Worm (Caenorhabditis elegans) whole organism, L2 larva: ENCODE results near the gene Y66D12A.24.
A peak's percentile ranks its signal among the peaks of the same experiment; 100 is the strongest.

Experiments
- C34F6.9 ChIP-seq: fragments of 150-350 bp; optimal IDR thresholded peaks from 2 replicates; lab custom pipeline; 2014; ENCODE audit warnings: missing biosample characterization, missing genetic modification characterization
- F13H6.1 ChIP-seq: sonication (generic microtip); optimal IDR thresholded peaks from 2 replicates; lab custom pipeline; 2016; ENCODE audit warnings: missing genetic modification characterization, missing compliant biosample characterization
- R02D3.7 ChIP-seq: fragments of 150-350 bp; optimal IDR thresholded peaks from 2 replicates; lab custom pipeline; 2014; ENCODE audit warnings: missing biosample characterization, missing genetic modification characterization
- Y55F3AM.14 ChIP-seq: fragments of 200-800 bp; sonication (Bioruptor generic); optimal IDR thresholded peaks from 2 replicates; lab custom pipeline; 2018; ENCODE audit warnings: mild to moderate bottlenecking, missing genetic modification characterization, missing compliant biosample characterization
- ZK546.5 ChIP-seq: sonication (generic microtip); optimal IDR thresholded peaks from 2 replicates; lab custom pipeline; 2017; ENCODE audit warnings: missing biosample characterization, missing genetic modification characterization
- ceh-82 ChIP-seq: fragments of 150-350 bp; optimal IDR thresholded peaks from 2 replicates; lab custom pipeline; 2014; ENCODE audit warnings: missing biosample characterization, missing genetic modification characterization
- crh-2 ChIP-seq: sonication (generic microtip); optimal IDR thresholded peaks from 2 replicates; lab custom pipeline; 2017; ENCODE audit warnings: missing biosample characterization, missing genetic modification characterization
- dmd-4 ChIP-seq: sonication (generic microtip); optimal IDR thresholded peaks from 2 replicates; lab custom pipeline; 2017; ENCODE audit warnings: missing biosample characterization, missing genetic modification characterization
- egl-27 ChIP-seq: sonication (generic microtip); optimal IDR thresholded peaks from 3 replicates; lab custom pipeline; 2017; ENCODE audit warnings: missing biosample characterization, missing genetic modification reagents, missing genetic modification characterization
- elt-3 ChIP-seq: sonication (generic microtip); optimal IDR thresholded peaks from 2 replicates; lab custom pipeline; 2017; ENCODE audit warnings: missing biosample characterization, missing genetic modification characterization
- gmeb-1 ChIP-seq: fragments of 150-350 bp; optimal IDR thresholded peaks from 2 replicates; lab custom pipeline; 2014; ENCODE audit warnings: missing biosample characterization, missing genetic modification characterization
- lin-11 ChIP-seq: fragments of 150-350 bp; sonication (generic microtip); optimal IDR thresholded peaks from 2 replicates; lab custom pipeline; 2014; ENCODE audit warnings: missing biosample characterization, missing genetic modification characterization, inconsistent platforms, mixed read lengths
- lin-39 ChIP-seq: fragments of 150-350 bp; optimal IDR thresholded peaks from 2 replicates; lab custom pipeline; 2014; ENCODE audit warnings: missing biosample characterization, missing genetic modification reagents, missing genetic modification characterization
- lsy-2 ChIP-seq, 2 experiments: fragments of 150-350 bp in 1 of 2; sonication (generic microtip) in 1 of 2; optimal IDR thresholded peaks; 2 replicates each; lab custom pipeline; 2014 to 2017; ENCODE audit warnings: missing biosample characterization in 2 of 2, missing genetic modification characterization in 2 of 2
- mab-5 ChIP-seq: fragments of 150-350 bp; optimal IDR thresholded peaks from 2 replicates; lab custom pipeline; 2014; ENCODE audit warnings: missing biosample characterization, missing genetic modification characterization
- mdl-1 ChIP-seq, 2 experiments: fragments of 150-350 bp in 1 of 2; sonication (generic microtip) in 1 of 2; optimal IDR thresholded peaks; 2 replicates each; lab custom pipeline; 2017; ENCODE audit warnings: missing biosample characterization in 2 of 2, missing genetic modification characterization in 2 of 2
- nhr-129 ChIP-seq: fragments of 150-350 bp; optimal IDR thresholded peaks from 2 replicates; lab custom pipeline; 2014; ENCODE audit warnings: missing biosample characterization, missing genetic modification characterization
- nhr-21 ChIP-seq: fragments of 150-350 bp; optimal IDR thresholded peaks from 2 replicates; lab custom pipeline; 2014; ENCODE audit warnings: missing biosample characterization, missing genetic modification characterization
- nhr-23 ChIP-seq: fragments of 150-350 bp; optimal IDR thresholded peaks from 2 replicates; lab custom pipeline; 2014; ENCODE audit warnings: missing biosample characterization, missing genetic modification reagents, missing genetic modification characterization
- nhr-237 ChIP-seq: fragments of 150-350 bp; optimal IDR thresholded peaks from 2 replicates; lab custom pipeline; 2014; ENCODE audit warnings: missing biosample characterization, missing genetic modification characterization
- nhr-25 ChIP-seq: fragments of 150-350 bp; sonication (generic microtip); optimal IDR thresholded peaks from 3 replicates; lab custom pipeline; 2014; ENCODE audit warnings: missing biosample characterization, missing genetic modification characterization
- nhr-6 ChIP-seq: fragments of 150-350 bp; optimal IDR thresholded peaks from 2 replicates; lab custom pipeline; 2014; ENCODE audit warnings: missing biosample characterization, missing genetic modification characterization
- peb-1 ChIP-seq: fragments of 150-350 bp; optimal IDR thresholded peaks from 2 replicates; lab custom pipeline; 2014; ENCODE audit warnings: missing biosample characterization, missing genetic modification characterization
- sem-4 ChIP-seq: fragments of 150-350 bp; optimal IDR thresholded peaks from 2 replicates; lab custom pipeline; 2014; ENCODE audit warnings: missing biosample characterization, missing genetic modification reagents, missing genetic modification characterization
- sma-3 ChIP-seq: sonication (generic microtip); optimal IDR thresholded peaks from 2 replicates; lab custom pipeline; 2016; ENCODE audit warnings: missing genetic modification reagents, missing genetic modification characterization, missing compliant biosample characterization
- sma-9 ChIP-seq, 2 experiments: fragments of 150-350 bp in 1 of 2; sonication (generic microtip) in 1 of 2; optimal IDR thresholded peaks; 2 replicates each; lab custom pipeline; 2014 to 2016; ENCODE audit warnings: missing genetic modification characterization in 2 of 2, mild to moderate bottlenecking in 1 of 2, missing biosample characterization in 1 of 2, missing compliant biosample characterization in 1 of 2, missing genetic modification reagents in 1 of 2, moderate library complexity in 1 of 2
- snpc-4 ChIP-seq: fragments of 150-350 bp; optimal IDR thresholded peaks from 2 replicates; lab custom pipeline; 2014; ENCODE audit warnings: missing biosample characterization, missing genetic modification characterization
- unc-39 ChIP-seq: fragments of 150-350 bp; optimal IDR thresholded peaks from 2 replicates; lab custom pipeline; 2014; ENCODE audit warnings: missing biosample characterization, missing genetic modification characterization
- unc-62 ChIP-seq: fragments of 150-350 bp; optimal IDR thresholded peaks from 2 replicates; lab custom pipeline; 2014; ENCODE audit warnings: missing biosample characterization, missing genetic modification reagents, missing genetic modification characterization
- ztf-1 ChIP-seq: fragments of 200-800 bp; sonication (Bioruptor generic); conservative IDR thresholded peaks from 2 replicates; pipeline ENCODE4 v1.3.6; 2022; ENCODE audit warnings: missing genetic modification characterization, missing compliant biosample characterization
- ztf-4 ChIP-seq: fragments of 150-350 bp; optimal IDR thresholded peaks from 2 replicates; lab custom pipeline; 2014; ENCODE audit warnings: missing biosample characterization, missing genetic modification characterization

Y66D12A.24 gene

ce11 chrIII:11463726-11464125, 32.9 kb upstream of the Y66D12A.24 start (continued):
- TF ChIP-seq sem-4 (no peak), lsy-2 (tag; optimal IDR thresholded peaks at IDR 0.05; lab: Kevin White, UChicago) (peak in 1 of 2 experiments; percentile 17), C34F6.9 (tag; lab: Kevin White, UChicago) (no peak), ztf-1 (GFP tag; lab: Robert Waterston, UW) (no peak), ztf-4 (no peak), ZK546.5 (tag; lab: Kevin White, UChicago) (no peak), nhr-23 (tag; lab: Kevin White, UChicago) (no peak), R02D3.7 (no peak), nhr-237 (tag; lab: Kevin White, UChicago) (no peak), nhr-25 (tag; lab: Kevin White, UChicago) (no peak), egl-27 (tag; lab: Kevin White, UChicago) (no peak), nhr-21 (peak; percentile 29)
- TF ChIP-seq, all 48 proteins: peak for 11

ce11 chrIII:11465394-11465948, 31.2 kb upstream of the Y66D12A.24 start:
- TF ChIP-seq gmeb-1 (tag; lab: Kevin White, UChicago) (peak; percentile 17), ztf-4 (no peak), sma-3 (GFP tag; lab: Kevin White, UChicago) (no peak), lsy-2 (tag; optimal IDR thresholded peaks at IDR 0.05; lab: Kevin White, UChicago) (no peak), crh-2 (peak; percentile 31), Y55F3AM.14 (GFP tag; lab: Kevin White, UChicago) (no peak)

ce11 chrIII:11466420-11467188, 30.1 kb upstream of the Y66D12A.24 start:
- TF ChIP-seq dmd-4 (tag; lab: Kevin White, UChicago) (no peak), sma-9 (GFP tag; optimal IDR thresholded peaks at IDR 0.05; lab: Kevin White, UChicago) (no peak), sma-9 (tag; optimal IDR thresholded peaks at IDR 0.05; lab: Kevin White, UChicago) (no peak), nhr-129 (tag; lab: Kevin White, UChicago) (peak; percentile 7)

ce11 chrIII:11467631-11468481, 28.8 kb upstream of the Y66D12A.24 start:
- TF ChIP-seq mab-5 (tag; lab: Kevin White, UChicago) (no peak), elt-3 (no peak), F13H6.1 (tag; lab: Kevin White, UChicago) (peak; percentile 9), peb-1 (tag; lab: Kevin White, UChicago) (no peak), nhr-237 (tag; lab: Kevin White, UChicago) (no peak), snpc-4 (tag; lab: Kevin White, UChicago) (no peak), unc-62 (GFP tag; lab: Kevin White, UChicago) (no peak), sma-9 (GFP tag; optimal IDR thresholded peaks at IDR 0.05; lab: Kevin White, UChicago) (no peak), sma-9 (tag; optimal IDR thresholded peaks at IDR 0.05; lab: Kevin White, UChicago) (no peak), unc-39 (tag; lab: Kevin White, UChicago) (no peak), lin-39 (tag; lab: Kevin White, UChicago) (no peak), dmd-4 (tag; lab: Kevin White, UChicago) (no peak), ceh-82 (no peak), nhr-6 (tag; lab: Kevin White, UChicago) (no peak), nhr-129 (tag; lab: Kevin White, UChicago) (peak; percentile 19), ztf-1 (GFP tag; lab: Robert Waterston, UW) (no peak), lin-11 (tag; lab: Kevin White, UChicago) (no peak), mdl-1 (tag; optimal IDR thresholded peaks at IDR 0.05; lab: Kevin White, UChicago) (no peak)
